Worm (Caenorhabditis elegans): ENCODE measurements around the gene D2024.4.
A peak's percentile ranks its signal among the peaks of the same experiment; 100 is the strongest.

The D2024.4 gene

DNA sequence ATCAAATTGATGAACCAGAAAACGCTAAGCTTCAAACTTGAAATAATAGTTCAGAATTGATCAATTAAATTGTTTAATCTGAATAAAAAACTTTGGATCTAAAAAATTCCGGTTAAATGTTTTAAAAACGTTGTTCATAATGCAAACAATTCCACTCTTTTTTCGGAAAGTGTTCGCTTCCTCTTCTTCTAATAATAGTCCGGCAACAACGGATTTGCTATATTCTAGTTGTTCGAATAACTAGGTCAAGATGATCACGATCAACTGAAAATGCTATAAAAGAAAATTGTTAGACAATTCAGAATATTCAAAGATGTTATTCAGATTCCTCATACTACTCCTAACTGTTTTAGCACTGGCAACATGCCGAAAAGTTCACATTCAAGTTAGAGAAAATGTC is at the start of gene D2024.4:
Gene D2024.4 (plus strand): TSS at position 301 of the 400 bp plus-strand sequence.
- TF ChIP-seq hlh-30 (tag; optimal IDR thresholded peaks at IDR 0.05; ENCODE audit: insufficient read depth) = no peak
- no peak for TF ChIP-seq nhr-102 (tag; optimal IDR thresholded peaks at IDR 0.05)
- TF ChIP-seq arid-1 (GFP tag; conservative IDR thresholded peaks at IDR 0.05) = no peak
- no peak for TF ChIP-seq nhr-10 (tag; optimal IDR thresholded peaks at IDR 0.05)
- TF ChIP-seq D1046.2 (GFP tag; IDR thresholded peaks at IDR 0.05) = no peak
- no peak for TF ChIP-seq vab-7 (GFP tag; IDR thresholded peaks at IDR 0.05)
- no peak for TF ChIP-seq aha-1 (tag)
- no peak for TF ChIP-seq nhr-42 (GFP tag; IDR thresholded peaks at IDR 0.05)
- TF ChIP-seq zip-2 (tag; optimal IDR thresholded peaks at IDR 0.05) = no peak
- no peak for TF ChIP-seq nhr-41 (GFP tag; IDR thresholded peaks at IDR 0.05)
- TF ChIP-seq nhr-111 (GFP tag; optimal IDR thresholded peaks at IDR 0.05) = no peak
- no peak for TF ChIP-seq R02D3.7 (tag; optimal IDR thresholded peaks at IDR 0.05)
- no peak for TF ChIP-seq rbr-2 (tag; optimal IDR thresholded peaks at IDR 0.05)
- TF ChIP-seq daf-8 (GFP tag; IDR thresholded peaks at IDR 0.05) = no peak
- no peak for TF ChIP-seq jun-1 (tag; optimal IDR thresholded peaks at IDR 0.05)
- no peak for TF ChIP-seq tag-97 (GFP tag; IDR thresholded peaks at IDR 0.05)
- TF ChIP-seq ceh-28 (tag; optimal IDR thresholded peaks at IDR 0.05) = no peak
- TF ChIP-seq T20F7.1 (GFP tag; optimal IDR thresholded peaks at IDR 0.05) = no peak
- no peak for TF ChIP-seq F26F4.8 (GFP tag; conservative IDR thresholded peaks at IDR 0.05)
- TF ChIP-seq zfp-3 (GFP tag; conservative IDR thresholded peaks at IDR 0.05) = no peak

DNA sequence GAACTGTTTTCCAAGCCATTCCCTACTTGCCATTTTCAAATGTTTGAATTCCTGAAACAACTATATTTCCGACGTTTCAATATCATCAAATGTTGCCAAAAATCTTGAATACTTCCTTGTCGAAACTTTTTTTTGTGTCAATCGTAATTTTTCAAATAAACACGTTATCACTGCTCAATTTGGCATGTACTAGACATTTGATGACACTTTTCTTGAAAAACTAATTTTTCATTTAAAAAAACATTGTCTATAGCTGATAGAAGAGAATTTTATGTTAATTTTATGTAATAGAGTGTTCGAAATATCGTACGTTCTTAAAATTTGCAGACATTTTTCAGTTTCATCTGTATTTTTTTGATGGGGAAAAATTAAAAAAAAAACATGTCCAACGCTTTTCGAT is 48.2 kb upstream of the D2024.4 start:
- peak; percentile 60 for TF ChIP-seq dve-1 (tag; optimal IDR thresholded peaks at IDR 0.05; ENCODE audit: insufficient read depth)
- 0 out of 2 replicates have a peak, but pooled peaks have one; percentile 49 for TF ChIP-seq tra-1 (GFP tag; IDR thresholded peaks at IDR 0.05)
- TF ChIP-seq nhr-102 (tag; optimal IDR thresholded peaks at IDR 0.05) = peak; percentile 52
- no peak for TF ChIP-seq attf-4 (tag; optimal IDR thresholded peaks at IDR 0.05)
- TF ChIP-seq dmd-6 (GFP tag; IDR thresholded peaks at IDR 0.05) = peak; percentile 94
- peak; percentile 54 for TF ChIP-seq nhr-48 (tag; optimal IDR thresholded peaks at IDR 0.05)
- peak; percentile 54; the same call in 1 of the 2 replicates for TF ChIP-seq php-3 (GFP tag; IDR thresholded peaks at IDR 0.05)
- peak; percentile 38 for TF ChIP-seq hlh-11 (tag; optimal IDR thresholded peaks at IDR 0.05)
- peak in 1 of 2 experiments; percentile 49 for TF ChIP-seq daf-16 (GFP tag; optimal IDR thresholded peaks at IDR 0.05)
- peak; percentile 91 for TF ChIP-seq daf-16 (tag; optimal IDR thresholded peaks at IDR 0.05)
- TF ChIP-seq T20F7.1 (GFP tag; optimal IDR thresholded peaks at IDR 0.05) = peak; percentile 40
- TF ChIP-seq daf-19 (GFP tag; conservative IDR thresholded peaks at IDR 0.05) = no peak
- TF ChIP-seq unc-62 (GFP tag; optimal IDR thresholded peaks at IDR 0.05 in 1 of 2) = peak in 1 of 2 experiments; percentile 4
- TF ChIP-seq unc-62 (tag; optimal IDR thresholded peaks at IDR 0.05) = no peak
- no peak for TF ChIP-seq F37D6.2 (tag; optimal IDR thresholded peaks at IDR 0.05)
- TF ChIP-seq aha-1 (tag) = no peak
- no peak for TF ChIP-seq zip-11 (GFP tag; IDR thresholded peaks at IDR 0.05)

DNA sequence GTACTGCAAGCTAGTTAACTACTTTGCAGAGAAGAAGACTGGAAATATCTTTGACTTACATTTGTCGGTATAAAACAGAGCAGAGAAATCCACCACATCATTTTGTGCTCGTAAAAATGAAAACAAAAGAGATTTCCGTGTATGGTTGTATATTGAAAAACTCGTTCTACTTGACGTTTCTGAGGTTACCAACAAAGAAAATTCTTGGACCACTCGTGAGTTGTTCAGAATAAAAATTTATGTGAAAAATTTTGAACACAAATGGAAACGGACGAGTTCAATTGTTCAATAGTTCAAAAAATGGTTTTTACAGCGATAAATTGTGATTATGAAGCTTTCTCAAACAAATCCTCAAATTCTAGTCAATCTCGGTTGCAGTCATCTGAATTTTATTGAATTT is 46.4 kb upstream of the D2024.4 start, which contains the start of gene clec-179:
Gene clec-179 (minus strand): TSS at position 101 of the 400 bp plus-strand sequence.
- TF ChIP-seq sdz-12 (GFP tag; optimal IDR thresholded peaks at IDR 0.05) = no peak
- TF ChIP-seq ztf-11 (tag; optimal IDR thresholded peaks at IDR 0.05) = no peak
- no peak for TF ChIP-seq dpl-1 (GFP tag; optimal IDR thresholded peaks at IDR 0.05)
- no peak for TF ChIP-seq lsy-2 (tag; optimal IDR thresholded peaks at IDR 0.05)
- no peak for TF ChIP-seq ceh-32 (tag; optimal IDR thresholded peaks at IDR 0.05; ENCODE audit: poor library complexity)
- TF ChIP-seq Y75B8A.6 (GFP tag; IDR thresholded peaks at IDR 0.05) = no peak
- TF ChIP-seq D1046.2 (GFP tag; IDR thresholded peaks at IDR 0.05) = no peak
- no peak for TF ChIP-seq zip-2 (tag; optimal IDR thresholded peaks at IDR 0.05)
- no peak for TF ChIP-seq aly-2 (tag; optimal IDR thresholded peaks at IDR 0.05)
